Fruit fly (Drosophila melanogaster) Kc167 (cell line): ENCODE data around the gene tomboy20.

ENCODE experiments used
- Myc ChIP-seq: fragments of >200 bp; optimal IDR thresholded peaks from 2 replicates; lab custom pipeline; 2017; ENCODE audit warnings: missing external identifiers
- Sin3A ChIP-seq: fragments of >200 bp; optimal IDR thresholded peaks from 2 replicates; lab custom pipeline; 2018; ENCODE audit warnings: missing external identifiers
- h ChIP-seq: fragments of >200 bp; optimal IDR thresholded peaks from 3 replicates; lab custom pipeline; 2018; ENCODE audit warnings: missing external identifiers
- insv ChIP-seq: fragments of >200 bp; optimal IDR thresholded peaks from 3 replicates; lab custom pipeline; 2018; ENCODE audit warnings: missing external identifiers
- psq ChIP-seq: fragments of >200 bp; optimal IDR thresholded peaks from 2 replicates; lab custom pipeline; 2017; ENCODE audit warnings: missing external identifiers
- ttk ChIP-seq: sonication (Bioruptor generic); optimal IDR thresholded peaks from 2 replicates; lab custom pipeline; 2017; ENCODE audit warnings: missing external identifiers

dm6 chr3R:10688160-10688559 lies 47.6 kb downstream of the tomboy20 start:
- TF ChIP-seq psq (lab: Kevin White, UChicago) (no peak), Sin3A (lab: Kevin White, UChicago) (no peak), insv (lab: Kevin White, UChicago) (no peak), Myc (no peak), h (lab: Kevin White, UChicago) (no peak), ttk (lab: Kevin White, UChicago) (no peak)
